Worm (Caenorhabditis elegans): ENCODE results near the gene nhr-70.

- TF ChIP-seq ztf-4 (tag; optimal IDR thresholded peaks at IDR 0.05) (no peak), nhr-76 (tag; optimal IDR thresholded peaks at IDR 0.05) (no peak), elt-1 (tag; optimal IDR thresholded peaks at IDR 0.05) (no peak), nhr-43 (tag; optimal IDR thresholded peaks at IDR 0.05; ENCODE audit: poor library complexity, severe bottlenecking) (no peak), nhr-12 (tag; optimal IDR thresholded peaks at IDR 0.05) (no peak), snpc-4 (tag; optimal IDR thresholded peaks at IDR 0.05) (no peak)
Measured at ce11 chrV:18577458-18578078, 38.8 kb upstream of the nhr-70 start.
